Fruit fly (Drosophila melanogaster) Kc167 (cell line): ENCODE data around the gene CG7251.

Experiments
- Myc ChIP-seq: fragments of >200 bp; optimal IDR thresholded peaks from 2 replicates; lab custom pipeline; 2017; ENCODE audit warnings: missing external identifiers
- Sin3A ChIP-seq: fragments of >200 bp; optimal IDR thresholded peaks from 2 replicates; lab custom pipeline; 2018; ENCODE audit warnings: missing external identifiers
- h ChIP-seq: fragments of >200 bp; optimal IDR thresholded peaks from 3 replicates; lab custom pipeline; 2018; ENCODE audit warnings: missing external identifiers
- psq ChIP-seq: fragments of >200 bp; optimal IDR thresholded peaks from 2 replicates; lab custom pipeline; 2017; ENCODE audit warnings: missing external identifiers
- ttk ChIP-seq: sonication (Bioruptor generic); optimal IDR thresholded peaks from 2 replicates; lab custom pipeline; 2017; ENCODE audit warnings: missing external identifiers

dm6 chr2L:5596533-5596932 lies 8.3 kb upstream of the CG7251 start, which contains the start of gene CG18266:
- TF ChIP-seq psq (lab: Kevin White, UChicago) (no peak), Myc (lab: Kevin White, UChicago) (no peak), h (no peak), ttk (no peak), Sin3A (no peak)
